Fruit fly (Drosophila melanogaster): ENCODE measurements around the gene CG6171.
A peak's percentile ranks its signal among the peaks of the same experiment; 100 is the strongest.

The CG6171 gene

dm6 chr3R:15316326-15316725 is 47.3 kb downstream of the CG6171 start, which contains the start of gene CG14866:
TSS of gene CG14866 (plus strand) at chr3R:15316471.
- TF ChIP-seq CG6163 (GFP tag; IDR thresholded peaks at IDR 0.05) (no peak), cyc (GFP tag; optimal IDR thresholded peaks at IDR 0.05) (no peak), fkh (GFP tag; optimal IDR thresholded peaks at IDR 0.05) (no peak), CG32006 (GFP tag; optimal IDR thresholded peaks at IDR 0.05) (no peak), Sox102F (GFP tag; optimal IDR thresholded peaks at IDR 0.05) (no peak), Blimp-1 (GFP tag; optimal IDR thresholded peaks at IDR 0.05) (peak; percentile 44), CG11294 (GFP tag; IDR thresholded peaks at IDR 0.05) (no peak), CG6808 (GFP tag; optimal IDR thresholded peaks at IDR 0.05) (no peak), esn (GFP tag; optimal IDR thresholded peaks at IDR 0.05) (no peak), Lpt (GFP tag; optimal IDR thresholded peaks at IDR 0.05) (no peak), Eip75B (GFP tag; optimal IDR thresholded peaks at IDR 0.05) (no peak), CG8319 (GFP tag; optimal IDR thresholded peaks at IDR 0.05) (no peak), CG31627 (GFP tag; optimal IDR thresholded peaks at IDR 0.05) (no peak), Gug (GFP tag; IDR thresholded peaks at IDR 0.05) (no peak), CG6854 (GFP tag; optimal IDR thresholded peaks at IDR 0.05) (no peak), Met (GFP tag; optimal IDR thresholded peaks at IDR 0.05) (no peak), topi (GFP tag; optimal IDR thresholded peaks at IDR 0.05) (no peak), Eip78C (GFP tag) (peak; percentile 34)

- no peak for TF ChIP-seq Eip78C (GFP tag)
- no peak for TF ChIP-seq lz (GFP tag; optimal IDR thresholded peaks at IDR 0.05)
Measured at dm6 chr3R:15313836-15314235, 49.8 kb downstream of the CG6171 start.
